Worm (Caenorhabditis elegans): ENCODE data around the gene ife-1.

Gene ife-1

DNA sequence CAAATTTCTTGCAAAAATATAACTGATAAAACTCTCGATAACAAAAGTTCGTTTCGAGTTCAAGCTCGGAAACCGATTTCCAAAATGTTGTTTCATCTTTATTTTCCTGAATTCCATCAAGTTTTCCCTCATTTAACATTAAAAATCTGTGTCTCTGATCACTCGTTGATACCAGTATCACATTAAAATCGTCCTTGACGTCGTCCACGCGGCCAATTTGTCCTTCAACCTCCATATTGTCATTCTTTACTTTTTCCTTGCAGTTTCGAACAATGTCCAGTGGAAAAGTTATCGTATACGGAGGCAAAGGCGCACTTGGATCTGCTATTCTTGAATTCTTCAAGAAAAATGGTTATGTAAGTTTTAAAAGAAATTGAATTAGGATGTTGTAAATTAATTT, 50.4 kb downstream of the ife-1 start, which contains the start of gene qdpr-1:
Gene qdpr-1, plus strand, starts transcription at position 264 of the 400 bp plus-strand sequence.
- TF ChIP-seq unc-62 (GFP tag; optimal IDR thresholded peaks at IDR 0.05): no peak
- TF ChIP-seq flh-1 (GFP tag; optimal IDR thresholded peaks at IDR 0.05): no peak
- no peak for TF ChIP-seq ceh-83 (GFP tag; optimal IDR thresholded peaks at IDR 0.05)
- no peak for TF ChIP-seq ceh-43 (GFP tag; optimal IDR thresholded peaks at IDR 0.05)
- no peak for TF ChIP-seq tbx-8 (GFP tag; optimal IDR thresholded peaks at IDR 0.05)
- no peak for TF ChIP-seq snpc-4 (tag; optimal IDR thresholded peaks at IDR 0.05)
- no peak for TF ChIP-seq mls-2 (tag; optimal IDR thresholded peaks at IDR 0.05)
- no peak for TF ChIP-seq nhr-28 (tag; optimal IDR thresholded peaks at IDR 0.05)
- no peak for TF ChIP-seq blmp-1 (tag; optimal IDR thresholded peaks at IDR 0.05)
- no peak for TF ChIP-seq elt-3 (tag; optimal IDR thresholded peaks at IDR 0.05)
- TF ChIP-seq bed-3 (GFP tag; optimal IDR thresholded peaks at IDR 0.05): no peak
- TF ChIP-seq unc-120 (tag; optimal IDR thresholded peaks at IDR 0.05; ENCODE audit: poor library complexity, severe bottlenecking): no peak
- no peak for TF ChIP-seq ces-1 (GFP tag; optimal IDR thresholded peaks at IDR 0.05)
- TF ChIP-seq nhr-76 (tag; optimal IDR thresholded peaks at IDR 0.05): no peak
- TF ChIP-seq sem-2 (GFP tag; optimal IDR thresholded peaks at IDR 0.05): no peak
- no peak for TF ChIP-seq mep-1 (tag; optimal IDR thresholded peaks at IDR 0.05)
- TF ChIP-seq mab-5 (tag; optimal IDR thresholded peaks at IDR 0.05): no peak
- TF ChIP-seq unc-39 (tag; optimal IDR thresholded peaks at IDR 0.05): no peak
